Fruit fly (Drosophila melanogaster): ENCODE measurements around the gene CG42729.

dm6 chr3L:15517508-15517907 is 9.8 kb downstream of the CG42729 start:
- TF ChIP-seq fd3F (GFP tag; optimal IDR thresholded peaks at IDR 0.05) (no peak), h (optimal IDR thresholded peaks at IDR 0.05) (no peak), NC2α (GFP tag; optimal IDR thresholded peaks at IDR 0.05) (no peak), CG10959 (GFP tag; IDR thresholded peaks at IDR 0.05) (no peak), Max (GFP tag; optimal IDR thresholded peaks at IDR 0.05) (no peak), zen (tag; optimal IDR thresholded peaks at IDR 0.05) (no peak), Neu2 (GFP tag; optimal IDR thresholded peaks at IDR 0.05; ENCODE audit: borderline replicate concordance) (no peak), pan (optimal IDR thresholded peaks at IDR 0.05) (no peak), pan (GFP tag; optimal IDR thresholded peaks at IDR 0.05 in 1 of 2, IDR thresholded peaks at IDR 0.05 in 1 of 2) (no peak), insv (GFP tag; optimal IDR thresholded peaks at IDR 0.05) (no peak)

Measured in whole organism, embryonic.